Worm (Caenorhabditis elegans) whole organism, mixed stage, embryonic: ENCODE data around the gene T02H6.5.

ENCODE experiments used
- lin-13 ChIP-seq: fragments of 150-350 bp; optimal IDR thresholded peaks from 2 replicates; lab custom pipeline; 2014; ENCODE audit warnings: missing biosample characterization, missing genetic modification characterization
- mep-1 ChIP-seq: fragments of 150-350 bp; optimal IDR thresholded peaks from 2 replicates; lab custom pipeline; 2017; ENCODE audit warnings: missing biosample characterization, missing genetic modification reagents, missing genetic modification characterization, inconsistent platforms
- nhr-28 ChIP-seq: fragments of 150-350 bp; optimal IDR thresholded peaks from 2 replicates; lab custom pipeline; 2014; ENCODE audit warnings: missing biosample characterization, missing genetic modification characterization
- nhr-76 ChIP-seq: sonication (generic microtip); optimal IDR thresholded peaks from 2 replicates; lab custom pipeline; 2017; ENCODE audit warnings: missing biosample characterization, missing genetic modification characterization
- pha-4 ChIP-seq: fragments of 150-350 bp; optimal IDR thresholded peaks from 2 replicates; lab custom pipeline; 2018; ENCODE audit warnings: missing biosample characterization, missing genetic modification reagents, missing genetic modification characterization
- unc-62 ChIP-seq: fragments of 150-350 bp; optimal IDR thresholded peaks from 2 replicates; lab custom pipeline; 2014; ENCODE audit warnings: missing biosample characterization, missing genetic modification reagents, missing genetic modification characterization

- TF ChIP-seq nhr-28 (tag; lab: Kevin White, UChicago) (no peak), pha-4 (tag; lab: Kevin White, UChicago) (no peak), lin-13 (no peak), unc-62 (GFP tag; lab: Kevin White, UChicago) (no peak), nhr-76 (tag; lab: Kevin White, UChicago) (no peak), mep-1 (tag; lab: Kevin White, UChicago) (no peak)
Measured at ce11 chrII:678581-678980, 6.3 kb upstream of the T02H6.5 start, which contains the start of gene T02H6.9.
